Worm (Caenorhabditis elegans) whole organism, mixed stage, embryonic: ENCODE measurements around the gene rnf-113.

Experiments used
- blmp-1 ChIP-seq: fragments of 150-350 bp; optimal IDR thresholded peaks from 2 replicates; lab custom pipeline; 2014; ENCODE audit warnings: missing biosample characterization, missing genetic modification characterization
- ces-1 ChIP-seq: fragments of 150-350 bp; optimal IDR thresholded peaks from 2 replicates; lab custom pipeline; 2014; ENCODE audit warnings: missing biosample characterization, missing genetic modification reagents, missing genetic modification characterization
- elt-3 ChIP-seq: fragments of 150-350 bp; optimal IDR thresholded peaks from 2 replicates; lab custom pipeline; 2014; ENCODE audit warnings: missing biosample characterization, missing genetic modification characterization
- lin-13 ChIP-seq: fragments of 150-350 bp; optimal IDR thresholded peaks from 2 replicates; lab custom pipeline; 2014; ENCODE audit warnings: missing biosample characterization, missing genetic modification characterization
- mep-1 ChIP-seq: fragments of 150-350 bp; optimal IDR thresholded peaks from 2 replicates; lab custom pipeline; 2017; ENCODE audit warnings: missing biosample characterization, missing genetic modification reagents, missing genetic modification characterization, inconsistent platforms
- nhr-2 ChIP-seq: fragments of 150-350 bp; optimal IDR thresholded peaks from 2 replicates; lab custom pipeline; 2014; ENCODE audit warnings: missing biosample characterization, missing genetic modification characterization
- nhr-28 ChIP-seq: fragments of 150-350 bp; optimal IDR thresholded peaks from 2 replicates; lab custom pipeline; 2014; ENCODE audit warnings: missing biosample characterization, missing genetic modification characterization
- pha-4 ChIP-seq: fragments of 150-350 bp; optimal IDR thresholded peaks from 2 replicates; lab custom pipeline; 2018; ENCODE audit warnings: missing biosample characterization, missing genetic modification reagents, missing genetic modification characterization
- unc-39 ChIP-seq: fragments of 150-350 bp; optimal IDR thresholded peaks from 2 replicates; lab custom pipeline; 2014; ENCODE audit warnings: missing biosample characterization, missing genetic modification characterization
- unc-62 ChIP-seq: fragments of 150-350 bp; optimal IDR thresholded peaks from 2 replicates; lab custom pipeline; 2014; ENCODE audit warnings: missing biosample characterization, missing genetic modification reagents, missing genetic modification characterization
- ztf-11 ChIP-seq: fragments of 150-350 bp; optimal IDR thresholded peaks from 2 replicates; lab custom pipeline; 2014; ENCODE audit warnings: missing biosample characterization, missing genetic modification characterization

DNA sequence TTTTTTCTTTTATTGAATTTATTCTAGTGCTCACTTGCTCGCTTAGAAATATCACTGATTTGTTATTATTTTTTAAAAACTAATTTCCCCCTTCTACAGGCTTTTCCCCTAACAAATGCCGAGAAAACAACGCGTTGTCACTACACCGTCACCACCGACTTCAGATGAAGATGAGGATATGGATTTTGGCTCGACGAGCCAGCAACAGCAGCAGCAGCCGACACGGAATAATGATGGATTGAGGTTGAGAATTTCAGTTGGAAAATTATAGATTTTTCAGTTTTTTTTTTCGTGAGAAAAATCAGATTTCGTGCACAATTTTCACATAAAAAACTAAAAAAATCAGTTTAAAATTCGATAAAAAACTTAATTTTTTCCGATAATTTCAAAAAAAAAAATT is 5.6 kb upstream of the rnf-113 start, which contains the start of gene dpy-28:
- TF ChIP-seq pha-4 (tag; lab: Kevin White, UChicago), result no peak
- no peak for TF ChIP-seq mep-1
- TF ChIP-seq nhr-2 (tag; lab: Kevin White, UChicago), result no peak
- TF ChIP-seq unc-62 (GFP tag; lab: Kevin White, UChicago), result no peak
- TF ChIP-seq nhr-28 (tag; lab: Kevin White, UChicago), result no peak
- TF ChIP-seq ces-1 (GFP tag; lab: Kevin White, UChicago), result no peak
- TF ChIP-seq elt-3 (tag; lab: Kevin White, UChicago), result no peak
- TF ChIP-seq ztf-11 (tag; lab: Kevin White, UChicago), result no peak
- TF ChIP-seq unc-39 (tag; lab: Kevin White, UChicago), result no peak
- no peak for TF ChIP-seq blmp-1 (tag; lab: Kevin White, UChicago)
- no peak for TF ChIP-seq lin-13
